Fruit fly (Drosophila melanogaster) whole organism, wandering third instar larva: Measurements from ENCODE around the gene grn.
A peak's percentile ranks its signal among the peaks of the same experiment; 100 is the strongest.

Experiments
- Abd-B ChIP-seq: fragments of >200 bp; optimal IDR thresholded peaks from 2 replicates; lab custom pipeline; 2017; ENCODE audit warnings: missing biosample characterization, missing genetic modification characterization
- CG32264 ChIP-seq: fragments of 200-800 bp; sonication (Bioruptor generic); optimal IDR thresholded peaks from 2 replicates; lab custom pipeline; 2016; ENCODE audit warnings: missing biosample characterization, missing genetic modification characterization
- CG9705 ChIP-seq: fragments of 200-800 bp; sonication (Bioruptor generic); optimal IDR thresholded peaks from 2 replicates; lab custom pipeline; 2018; ENCODE audit warnings: missing biosample characterization, mild to moderate bottlenecking, missing genetic modification characterization
- CrebA ChIP-seq: fragments of 200-800 bp; sonication (Bioruptor generic); optimal IDR thresholded peaks from 2 replicates; lab custom pipeline; 2016; ENCODE audit warnings: missing biosample characterization, mild to moderate bottlenecking, missing genetic modification characterization, borderline replicate concordance
- Dfd ChIP-seq: fragments of >200 bp; optimal IDR thresholded peaks from 2 replicates; lab custom pipeline; 2017; ENCODE audit warnings: missing biosample characterization, missing genetic modification characterization
- Dif ChIP-seq: fragments of 200-275, 200-300 bp; sonication (Bioruptor generic); optimal IDR thresholded peaks from 2 replicates; lab custom pipeline; 2018; ENCODE audit warnings: missing biosample characterization, missing genetic modification characterization; ENCODE audit not compliant: partially characterized antibody
- GATAd ChIP-seq: sonication (Bioruptor generic); optimal IDR thresholded peaks from 2 replicates; lab custom pipeline; 2016; ENCODE audit warnings: missing biosample characterization, missing genetic modification characterization
- HLH106 ChIP-seq: fragments of 200-800 bp; optimal IDR thresholded peaks from 3 replicates; lab custom pipeline; 2019; ENCODE audit warnings: missing biosample characterization, mild to moderate bottlenecking, missing genetic modification characterization, moderate library complexity
- Hnf4 ChIP-seq: fragments of 200-800 bp; sonication (Bioruptor generic); optimal IDR thresholded peaks from 2 replicates; lab custom pipeline; 2016; ENCODE audit warnings: missing biosample characterization, mild to moderate bottlenecking, missing genetic modification characterization
- Hr78 ChIP-seq: fragments of >200 bp; optimal IDR thresholded peaks from 2 replicates; lab custom pipeline; 2017; ENCODE audit warnings: missing biosample characterization, missing genetic modification characterization
- Hr83 ChIP-seq: fragments of 200-300 bp; sonication (Bioruptor generic); optimal IDR thresholded peaks from 2 replicates; lab custom pipeline; 2016; ENCODE audit warnings: missing biosample characterization, mild to moderate bottlenecking, missing genetic modification characterization, moderate library complexity; ENCODE audit not compliant: poor library complexity, severe bottlenecking
- Jra ChIP-seq: sonication (Bioruptor generic); optimal IDR thresholded peaks from 2 replicates; lab custom pipeline; 2016; ENCODE audit warnings: missing biosample characterization, missing genetic modification characterization
- Mio ChIP-seq: sonication (Bioruptor generic); optimal IDR thresholded peaks from 2 replicates; lab custom pipeline; 2016; ENCODE audit warnings: missing biosample characterization, missing genetic modification characterization
- Myc ChIP-seq: fragments of >200 bp; optimal IDR thresholded peaks from 2 replicates; lab custom pipeline; 2017
- N ChIP-seq: fragments of >200 bp; optimal IDR thresholded peaks from 2 replicates; lab custom pipeline; 2018; ENCODE audit warnings: missing biosample characterization, missing external identifiers, missing genetic modification characterization
- OdsH ChIP-seq: fragments of 200-800 bp; sonication (Bioruptor generic); optimal IDR thresholded peaks from 2 replicates; lab custom pipeline; 2016; ENCODE audit warnings: missing biosample characterization, mild to moderate bottlenecking, missing genetic modification characterization
- Rel ChIP-seq, 2 experiments: fragments of 200-800 bp; sonication (Bioruptor generic) in 1 of 2; optimal IDR thresholded peaks; 2 replicates in 1 of 2; 3 replicates in 1 of 2; lab custom pipeline; 2016 to 2019; ENCODE audit warnings: mild to moderate bottlenecking in 2 of 2, missing biosample characterization in 2 of 2, missing genetic modification characterization in 2 of 2, moderate library complexity in 1 of 2
- Sp1 ChIP-seq: fragments of 200-800 bp; sonication (Bioruptor generic); optimal IDR thresholded peaks from 3 replicates; lab custom pipeline; 2019; ENCODE audit warnings: missing biosample characterization, mild to moderate bottlenecking, missing genetic modification characterization, moderate library complexity
- Vsx2 ChIP-seq: fragments of 200-300, 225-300 bp; sonication (Bioruptor generic); optimal IDR thresholded peaks from 2 replicates; lab custom pipeline; 2018; ENCODE audit warnings: missing biosample characterization, missing genetic modification characterization; ENCODE audit not compliant: partially characterized antibody
- br ChIP-seq: fragments of 200-800 bp; sonication (Bioruptor generic); optimal IDR thresholded peaks from 2 replicates; lab custom pipeline; 2016; ENCODE audit warnings: missing biosample characterization, missing genetic modification characterization
- brk ChIP-seq: fragments of 200-800 bp; sonication (Bioruptor generic); optimal IDR thresholded peaks from 2 replicates; lab custom pipeline; 2016; ENCODE audit warnings: missing biosample characterization, mild to moderate bottlenecking, missing genetic modification characterization
- dl ChIP-seq, 2 experiments: fragments of 175-275, 200-275 bp in 1 of 2; fragments of 200-275 bp in 1 of 2; sonication (Bioruptor generic); optimal IDR thresholded peaks; lab custom pipeline; 2018; ENCODE audit warnings: mild to moderate bottlenecking in 2 of 2, missing biosample characterization in 2 of 2, missing genetic modification characterization in 2 of 2, moderate library complexity in 2 of 2; ENCODE audit not compliant: partially characterized antibody in 2 of 2, insufficient read depth in 1 of 2
- dmrt93B ChIP-seq: fragments of 200-800 bp; sonication (Bioruptor generic); optimal IDR thresholded peaks from 2 replicates; lab custom pipeline; 2018; ENCODE audit warnings: missing biosample characterization, mild to moderate bottlenecking, missing genetic modification characterization
- dsf ChIP-seq: sonication (Bioruptor generic); optimal IDR thresholded peaks from 2 replicates; lab custom pipeline; 2016; ENCODE audit warnings: missing biosample characterization, missing genetic modification characterization, borderline replicate concordance
- ey ChIP-seq: fragments of 200-800 bp; sonication (Bioruptor generic); optimal IDR thresholded peaks from 2 replicates; lab custom pipeline; 2016; ENCODE audit warnings: missing biosample characterization, missing genetic modification characterization
- foxo ChIP-seq, 2 experiments: fragments of 200-800 bp; sonication (Bioruptor generic); optimal IDR thresholded peaks; 2 replicates in 1 of 2; 3 replicates in 1 of 2; lab custom pipeline; 2016 to 2017; ENCODE audit warnings: missing biosample characterization in 2 of 2, missing genetic modification characterization in 2 of 2
- fru ChIP-seq: fragments of 200-800 bp; sonication (Bioruptor generic); optimal IDR thresholded peaks from 3 replicates; lab custom pipeline; 2016; ENCODE audit warnings: missing biosample characterization, mild to moderate bottlenecking, missing genetic modification characterization
- h ChIP-seq: fragments of 200-800 bp; sonication (Bioruptor generic); optimal IDR thresholded peaks from 3 replicates; lab custom pipeline; 2016; ENCODE audit warnings: missing biosample characterization, mild to moderate bottlenecking, missing genetic modification characterization
- jim ChIP-seq: fragments of 175-275, 200-325 bp; sonication (Bioruptor generic); optimal IDR thresholded peaks from 2 replicates; lab custom pipeline; 2016; ENCODE audit warnings: missing biosample characterization, mild to moderate bottlenecking, missing genetic modification characterization
- lola ChIP-seq: fragments of >200 bp; optimal IDR thresholded peaks from 2 replicates; lab custom pipeline; 2017; ENCODE audit warnings: missing biosample characterization, missing genetic modification characterization
- pan ChIP-seq: fragments of >200 bp; optimal IDR thresholded peaks from 2 replicates; lab custom pipeline; 2017
- psq ChIP-seq: fragments of 200-800 bp; sonication (Bioruptor generic); optimal IDR thresholded peaks from 3 replicates; lab custom pipeline; 2017; ENCODE audit warnings: missing biosample characterization, mild to moderate bottlenecking, missing genetic modification characterization, moderate library complexity
- rgr ChIP-seq: fragments of 200-800 bp; sonication (Bioruptor generic); optimal IDR thresholded peaks from 3 replicates; lab custom pipeline; 2016; ENCODE audit warnings: missing biosample characterization, mild to moderate bottlenecking, missing genetic modification characterization
- sage ChIP-seq: fragments of 200-800 bp; sonication (Bioruptor generic); optimal IDR thresholded peaks from 2 replicates; lab custom pipeline; 2016; ENCODE audit warnings: missing biosample characterization, mild to moderate bottlenecking, missing genetic modification characterization
- sv ChIP-seq: fragments of 200-800 bp; sonication (Bioruptor generic); optimal IDR thresholded peaks from 3 replicates; lab custom pipeline; 2016; ENCODE audit warnings: missing biosample characterization, missing genetic modification characterization
- tai ChIP-seq: sonication (Bioruptor generic); optimal IDR thresholded peaks from 2 replicates; lab custom pipeline; 2016; ENCODE audit warnings: missing biosample characterization, missing genetic modification characterization
- usp ChIP-seq: fragments of >200 bp; optimal IDR thresholded peaks from 2 replicates; lab custom pipeline; 2017; ENCODE audit warnings: missing biosample characterization, missing genetic modification characterization
- woc ChIP-seq: sonication (Bioruptor generic); optimal IDR thresholded peaks from 2 replicates; lab custom pipeline; 2016; ENCODE audit warnings: missing biosample characterization, mild to moderate bottlenecking, missing genetic modification characterization

grn gene

dm6 chr3R:8110951-8111350 lies 70.3 kb downstream of the grn start:
- no peak for TF ChIP-seq Dif

dm6 chr3R:8110198-8110642 lies 71.0 kb downstream of the grn start:
- TF ChIP-seq brk (GFP tag; lab: Kevin White, UChicago) = no peak
- TF ChIP-seq Hr83 = no peak
- no peak for TF ChIP-seq tai (GFP tag; lab: Kevin White, UChicago)
- no peak for TF ChIP-seq CG32264
- TF ChIP-seq Jra (GFP tag; lab: Kevin White, UChicago) = no peak
- no peak for TF ChIP-seq lola (GFP tag; lab: Kevin White, UChicago)
- TF ChIP-seq jim (GFP tag; lab: Kevin White, UChicago) = no peak
- peak; percentile 20 for TF ChIP-seq ey (GFP tag; lab: Kevin White, UChicago)
- TF ChIP-seq usp (GFP tag; lab: Kevin White, UChicago) = no peak
- TF ChIP-seq Rel (GFP tag; optimal IDR thresholded peaks at IDR 0.05; lab: Kevin White, UChicago) = no peak
- TF ChIP-seq Rel (tag; optimal IDR thresholded peaks at IDR 0.05; lab: Kevin White, UChicago) = no peak
- no peak for TF ChIP-seq CG9705
- no peak for TF ChIP-seq Vsx2
- TF ChIP-seq Mio (GFP tag; lab: Kevin White, UChicago) = no peak
- no peak for TF ChIP-seq Dif
- peak; percentile 3 for TF ChIP-seq Hnf4
- peak in 1 of 2 experiments; percentile 49 for TF ChIP-seq foxo (GFP tag; optimal IDR thresholded peaks at IDR 0.05; lab: Kevin White, UChicago)
- TF ChIP-seq psq (GFP tag; lab: Kevin White, UChicago) = peak; percentile 33
- peak; percentile 27 for TF ChIP-seq OdsH (GFP tag; lab: Kevin White, UChicago)
- no peak for TF ChIP-seq Myc (lab: Kevin White, UChicago)
- peak; percentile 2 for TF ChIP-seq HLH106 (tag; lab: Kevin White, UChicago)
- no peak for TF ChIP-seq CrebA (GFP tag; lab: Kevin White, UChicago)
- TF ChIP-seq Sp1 (GFP tag; lab: Kevin White, UChicago) = no peak
- TF ChIP-seq rgr (GFP tag; lab: Kevin White, UChicago) = no peak
- TF ChIP-seq woc (GFP tag; lab: Kevin White, UChicago) = no peak
- no peak for TF ChIP-seq Abd-B (GFP tag; lab: Kevin White, UChicago)
- TF ChIP-seq pan (lab: Kevin White, UChicago) = no peak
- no peak for TF ChIP-seq dsf
- TF ChIP-seq Hr78 (GFP tag; lab: Kevin White, UChicago) = no peak
- no peak for TF ChIP-seq sage
- no peak for TF ChIP-seq GATAd (GFP tag; lab: Kevin White, UChicago)
- TF ChIP-seq dl (GFP tag; optimal IDR thresholded peaks at IDR 0.05; lab: Kevin White, UChicago; ENCODE audit: insufficient read depth in 1 of 2, partially characterized antibody in 2 of 2) = no peak
- no peak for TF ChIP-seq N (GFP tag; lab: Kevin White, UChicago)
- TF ChIP-seq h = peak; percentile 47
- peak; percentile 17 for TF ChIP-seq br (GFP tag; lab: Kevin White, UChicago)
- TF ChIP-seq sv (GFP tag; lab: Kevin White, UChicago) = peak; percentile 14
- peak; percentile 44 for TF ChIP-seq fru (GFP tag; lab: Kevin White, UChicago)
- no peak for TF ChIP-seq dmrt93B (GFP tag; lab: Kevin White, UChicago)
- TF ChIP-seq Dfd (GFP tag; lab: Kevin White, UChicago) = no peak

- TF ChIP-seq CrebA (GFP tag; lab: Kevin White, UChicago) = no peak
- no peak for TF ChIP-seq dl (GFP tag; optimal IDR thresholded peaks at IDR 0.05; lab: Kevin White, UChicago; ENCODE audit: insufficient read depth in 1 of 2, partially characterized antibody in 2 of 2)
- no peak for TF ChIP-seq Dif
- no peak for TF ChIP-seq Mio (GFP tag; lab: Kevin White, UChicago)
- no peak for TF ChIP-seq OdsH (GFP tag; lab: Kevin White, UChicago)
- no peak for TF ChIP-seq Hr78 (GFP tag; lab: Kevin White, UChicago)
- no peak for TF ChIP-seq pan (lab: Kevin White, UChicago)
- TF ChIP-seq Myc (lab: Kevin White, UChicago) = no peak
- TF ChIP-seq ey (GFP tag; lab: Kevin White, UChicago) = no peak
- TF ChIP-seq HLH106 (tag; lab: Kevin White, UChicago) = no peak
- no peak for TF ChIP-seq rgr (GFP tag; lab: Kevin White, UChicago)
- TF ChIP-seq tai (GFP tag; lab: Kevin White, UChicago) = no peak
- no peak for TF ChIP-seq sage
- no peak for TF ChIP-seq CG9705
- TF ChIP-seq woc (GFP tag; lab: Kevin White, UChicago) = no peak
- TF ChIP-seq sv (GFP tag; lab: Kevin White, UChicago) = no peak
- no peak for TF ChIP-seq dsf
- no peak for TF ChIP-seq Abd-B (GFP tag; lab: Kevin White, UChicago)
- no peak for TF ChIP-seq usp (GFP tag; lab: Kevin White, UChicago)
These were observed 71.5 kb downstream of the grn start for dm6 chr3R:8109782-8110181.
